Fruit fly (Drosophila melanogaster): Measurements from ENCODE around the gene CG42655.

Gene CG42655

dm6 chr3L:19909234-19910053 lies 44.1 kb downstream of the CG42655 start (continued):
- TF ChIP-seq Xbp1 (GFP tag; optimal IDR thresholded peaks at IDR 0.05): peak; percentile 24
- peak; percentile 51 for TF ChIP-seq CG33213 (GFP tag; optimal IDR thresholded peaks at IDR 0.05)
- no peak for TF ChIP-seq CG32767 (GFP tag; IDR thresholded peaks at IDR 0.05)
- TF ChIP-seq pan (optimal IDR thresholded peaks at IDR 0.05): no peak
- no peak for TF ChIP-seq pan (GFP tag; optimal IDR thresholded peaks at IDR 0.05 in 1 of 2, IDR thresholded peaks at IDR 0.05 in 1 of 2)
- peak; percentile 89 for TF ChIP-seq Med (GFP tag)
- TF ChIP-seq odd (GFP tag; optimal IDR thresholded peaks at IDR 0.05): no peak
- TF ChIP-seq CG14710 (tag; optimal IDR thresholded peaks at IDR 0.05): peak; percentile 65
- peak; percentile 89 for TF ChIP-seq CG10321 (GFP tag; IDR thresholded peaks at IDR 0.05)
- no peak for TF ChIP-seq slou (GFP tag; optimal IDR thresholded peaks at IDR 0.05)
- no peak for TF ChIP-seq Atf-2 (GFP tag; optimal IDR thresholded peaks at IDR 0.05)
- TF ChIP-seq amos (GFP tag; IDR thresholded peaks at IDR 0.05; ENCODE audit: partially characterized antibody): peak; percentile 42; the same call in 1 of the 2 replicates
- TF ChIP-seq CG18476 (GFP tag; optimal IDR thresholded peaks at IDR 0.05): no peak
- TF ChIP-seq scrt (GFP tag; optimal IDR thresholded peaks at IDR 0.05): no peak
- peak; percentile 68 for TF ChIP-seq CG10267 (tag; optimal IDR thresholded peaks at IDR 0.05)
- TF ChIP-seq CG18599 (GFP tag; optimal IDR thresholded peaks at IDR 0.05): no peak
- TF ChIP-seq gfzf (GFP tag; optimal IDR thresholded peaks at IDR 0.05): peak; percentile 92
- TF ChIP-seq Fer2 (tag; optimal IDR thresholded peaks at IDR 0.05): no peak
- no peak for TF ChIP-seq Deaf1 (tag; optimal IDR thresholded peaks at IDR 0.05)
- no peak for TF ChIP-seq tup (GFP tag; optimal IDR thresholded peaks at IDR 0.05)
- TF ChIP-seq CrebB (tag; optimal IDR thresholded peaks at IDR 0.05): no peak
- peak; percentile 18 for TF ChIP-seq CG2712 (tag; optimal IDR thresholded peaks at IDR 0.05)

DNA sequence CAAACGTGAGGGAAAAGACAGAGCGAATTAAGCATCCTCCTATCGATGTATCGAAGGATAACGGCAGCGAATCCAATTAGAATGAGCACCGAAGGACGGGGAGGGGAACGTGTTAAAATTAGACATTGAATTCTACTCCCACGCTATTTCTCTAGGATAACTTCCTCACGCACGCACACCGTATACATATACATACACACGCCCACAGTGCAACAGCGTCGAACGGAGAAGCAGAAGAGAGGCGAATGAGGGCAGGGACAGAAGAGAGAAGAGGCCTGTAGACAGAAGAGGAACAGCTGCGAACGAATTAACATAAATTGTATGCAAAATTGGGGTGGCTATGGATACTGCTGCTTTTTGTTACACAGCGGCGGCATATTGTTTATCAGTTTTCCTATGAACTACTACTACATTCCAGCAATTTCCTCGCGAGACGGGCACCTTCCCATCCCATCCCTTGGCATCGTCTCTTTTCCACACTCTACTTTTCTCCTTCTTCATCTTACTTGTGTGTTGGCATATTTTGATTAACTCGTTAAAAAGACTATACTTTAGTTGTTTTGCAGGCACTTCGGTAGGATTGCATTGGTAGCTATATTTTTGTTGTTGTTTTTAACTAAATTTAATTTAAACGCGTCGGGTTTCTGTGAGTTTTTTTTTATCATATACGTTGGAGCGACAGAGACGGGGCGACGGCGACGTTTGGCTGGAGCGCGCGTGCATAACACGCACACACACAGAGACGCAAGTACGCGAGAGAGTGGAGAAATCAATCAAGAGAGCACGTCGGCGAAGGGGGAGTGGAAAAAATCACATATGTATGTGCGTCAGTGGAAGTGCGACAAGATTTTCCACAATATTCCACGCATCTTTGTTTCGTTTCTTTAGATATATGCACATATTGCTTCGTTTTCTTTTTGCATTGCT lies 45.0 kb downstream of the CG42655 start:
- TF ChIP-seq bsh (GFP tag; optimal IDR thresholded peaks at IDR 0.05) (no peak), Poxn (GFP tag; IDR thresholded peaks at IDR 0.05) (no peak), CG2712 (tag; optimal IDR thresholded peaks at IDR 0.05) (no peak), CG2202 (tag; optimal IDR thresholded peaks at IDR 0.05) (no peak), Six4 (GFP tag; optimal IDR thresholded peaks at IDR 0.05) (no peak), NfI (GFP tag; optimal IDR thresholded peaks at IDR 0.05) (no peak), Asciz (GFP tag; optimal IDR thresholded peaks at IDR 0.05) (peak; percentile 8), CHES-1-like (GFP tag; optimal IDR thresholded peaks at IDR 0.05) (no peak), gro (GFP tag; optimal IDR thresholded peaks at IDR 0.05) (peak; percentile 11), CG3163 (GFP tag; optimal IDR thresholded peaks at IDR 0.05) (peak; percentile 54), ATbp (GFP tag; optimal IDR thresholded peaks at IDR 0.05) (no peak), Fer1 (GFP tag; optimal IDR thresholded peaks at IDR 0.05) (peak; percentile 21), cas (GFP tag; IDR thresholded peaks at IDR 0.05) (no peak), CG16813 (GFP tag; IDR thresholded peaks at IDR 0.05; ENCODE audit: partially characterized antibody) (no peak), stwl (tag; optimal IDR thresholded peaks at IDR 0.05) (no peak), Lhr (GFP tag; optimal IDR thresholded peaks at IDR 0.05) (no peak), crp (GFP tag; optimal IDR thresholded peaks at IDR 0.05) (no peak), Spps (tag; optimal IDR thresholded peaks at IDR 0.05) (no peak), Xbp1 (GFP tag; optimal IDR thresholded peaks at IDR 0.05) (no peak), CG12104 (GFP tag; optimal IDR thresholded peaks at IDR 0.05) (no peak), CG12769 (tag; optimal IDR thresholded peaks at IDR 0.05) (peak; percentile 55), ato (GFP tag; IDR thresholded peaks at IDR 0.05; ENCODE audit: partially characterized antibody) (no peak), otp (GFP tag; IDR thresholded peaks at IDR 0.05) (no peak), bbx (GFP tag; IDR thresholded peaks at IDR 0.05; ENCODE audit: partially characterized antibody) (0 out of 2 replicates have a peak, but pooled peaks have one; percentile 34), CG6791 (GFP tag; IDR thresholded peaks at IDR 0.05; ENCODE audit: partially characterized antibody) (no peak), Med (GFP tag) (no peak)
